Worm (Caenorhabditis elegans): Measurements from ENCODE around the gene ZK1055.6.

The ZK1055.6 gene

DNA sequence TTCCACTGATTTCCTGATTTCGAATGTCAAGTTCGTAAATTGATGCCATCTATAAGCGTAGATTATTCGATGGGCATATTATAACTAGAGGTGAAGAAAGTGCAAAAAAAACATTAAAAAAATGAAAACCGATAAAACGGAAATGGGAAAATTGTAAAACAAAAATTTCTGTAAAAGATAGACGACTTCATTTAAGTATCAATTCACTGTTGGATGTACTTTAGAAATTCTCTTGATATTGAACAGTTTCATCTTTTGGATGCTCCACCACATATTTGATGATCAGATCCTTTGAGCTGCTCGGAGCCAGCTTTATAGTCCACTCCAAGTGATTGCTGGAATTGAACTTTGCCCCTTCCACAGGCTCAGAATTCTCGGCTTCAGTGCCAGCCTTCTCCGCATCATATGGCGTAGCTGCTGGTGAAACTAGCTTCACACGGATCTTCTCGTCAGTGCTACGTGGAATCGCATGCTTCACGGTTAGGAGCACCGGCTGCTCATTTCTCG, at the start of gene ZK1055.6:
Gene ZK1055.6, minus strand, starts transcription at position 51 of the 507 bp plus-strand sequence.
- no peak for TF ChIP-seq ceh-13 (GFP tag; optimal IDR thresholded peaks at IDR 0.05)
- TF ChIP-seq scrt-1 (GFP tag; IDR thresholded peaks at IDR 0.05), result no peak
- TF ChIP-seq aly-1 (tag; optimal IDR thresholded peaks at IDR 0.05), result no peak
- TF ChIP-seq sea-1 (GFP tag; conservative IDR thresholded peaks at IDR 0.05), result no peak
- no peak for TF ChIP-seq tra-4 (tag; optimal IDR thresholded peaks at IDR 0.05)
- no peak for TF ChIP-seq ceh-36 (tag; optimal IDR thresholded peaks at IDR 0.05)
- TF ChIP-seq hmbx-1 (tag; optimal IDR thresholded peaks at IDR 0.05), result no peak
- TF ChIP-seq B0310.2 (tag; optimal IDR thresholded peaks at IDR 0.05), result no peak
- no peak for TF ChIP-seq F13C5.2 (tag; optimal IDR thresholded peaks at IDR 0.05)
- no peak for TF ChIP-seq flt-1 (GFP tag; IDR thresholded peaks at IDR 0.05)
- no peak for TF ChIP-seq hmg-4 (GFP tag; optimal IDR thresholded peaks at IDR 0.05)
- TF ChIP-seq pes-1 (GFP tag; IDR thresholded peaks at IDR 0.05), result no peak
- TF ChIP-seq ama-1 (optimal IDR thresholded peaks at IDR 0.05), result no peak
- TF ChIP-seq ets-7 (tag; optimal IDR thresholded peaks at IDR 0.05), result no peak
- TF ChIP-seq tbx-37 (GFP tag; conservative IDR thresholded peaks at IDR 0.05), result no peak

ce11 chrV:6652051-6652450, 49.6 kb upstream of the ZK1055.6 start, which contains the start of gene T10H9.8:
Gene T10H9.8, plus strand, starts transcription at chrV:6652351.
- no peak for TF ChIP-seq ama-1 (optimal IDR thresholded peaks at IDR 0.05)
- TF ChIP-seq hnd-1 (tag; optimal IDR thresholded peaks at IDR 0.05), result no peak
- no peak for TF ChIP-seq tbx-37 (GFP tag; conservative IDR thresholded peaks at IDR 0.05)
- TF ChIP-seq ceh-36 (tag; optimal IDR thresholded peaks at IDR 0.05), result no peak
- no peak for TF ChIP-seq B0310.2 (tag; optimal IDR thresholded peaks at IDR 0.05)
- TF ChIP-seq hmg-4 (GFP tag; optimal IDR thresholded peaks at IDR 0.05), result no peak
- TF ChIP-seq aly-1 (tag; optimal IDR thresholded peaks at IDR 0.05), result no peak
- no peak for TF ChIP-seq hmbx-1 (tag; optimal IDR thresholded peaks at IDR 0.05)
- no peak for TF ChIP-seq ets-7 (tag; optimal IDR thresholded peaks at IDR 0.05)
- no peak for TF ChIP-seq ceh-13 (GFP tag; optimal IDR thresholded peaks at IDR 0.05)
- TF ChIP-seq sea-1 (GFP tag; conservative IDR thresholded peaks at IDR 0.05), result no peak
- no peak for TF ChIP-seq tbx-11 (GFP tag; IDR thresholded peaks at IDR 0.05)
- no peak for TF ChIP-seq flt-1 (GFP tag; IDR thresholded peaks at IDR 0.05)
- TF ChIP-seq pes-1 (GFP tag; IDR thresholded peaks at IDR 0.05), result no peak
- TF ChIP-seq tra-4 (tag; optimal IDR thresholded peaks at IDR 0.05), result no peak

ce11 chrV:6650508-6650907, 48.1 kb upstream of the ZK1055.6 start:
- TF ChIP-seq flt-1 (GFP tag; IDR thresholded peaks at IDR 0.05) (no peak), tbx-11 (GFP tag; IDR thresholded peaks at IDR 0.05) (no peak), pes-1 (GFP tag; IDR thresholded peaks at IDR 0.05) (no peak), ama-1 (optimal IDR thresholded peaks at IDR 0.05) (no peak), ceh-36 (tag; optimal IDR thresholded peaks at IDR 0.05) (no peak)

- TF ChIP-seq hmg-4 (GFP tag; optimal IDR thresholded peaks at IDR 0.05) (no peak), ets-7 (tag; optimal IDR thresholded peaks at IDR 0.05) (no peak), F13C5.2 (tag; optimal IDR thresholded peaks at IDR 0.05) (no peak), hnd-1 (tag; optimal IDR thresholded peaks at IDR 0.05) (no peak), tra-4 (tag; optimal IDR thresholded peaks at IDR 0.05) (no peak)
These were observed 46.9 kb upstream of the ZK1055.6 start, which contains the start of gene T10H9.1 for ce11 chrV:6649317-6649716. Gene T10H9.1, plus strand, starts transcription at chrV:6649617.

DNA sequence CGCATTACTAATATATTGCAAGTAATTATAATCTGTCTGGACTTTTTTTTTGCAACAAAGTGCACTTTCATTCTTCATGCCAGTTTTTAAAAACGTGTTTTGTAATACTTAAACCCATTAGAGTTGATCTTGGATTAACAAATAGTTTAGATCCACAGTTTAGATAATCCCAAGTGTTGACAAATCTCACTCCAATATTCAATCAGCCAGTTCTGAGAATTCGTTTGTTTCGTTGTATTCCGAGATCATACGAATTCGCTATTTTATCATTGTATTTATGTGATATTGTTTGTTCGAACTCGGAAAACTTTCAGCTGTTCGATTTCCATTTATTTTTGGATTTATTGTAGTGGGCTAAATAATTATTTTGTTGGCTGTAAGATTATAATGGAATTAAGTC, 43.4 kb upstream of the ZK1055.6 start:
- TF ChIP-seq scrt-1 (GFP tag; IDR thresholded peaks at IDR 0.05) (no peak), aly-1 (tag; optimal IDR thresholded peaks at IDR 0.05) (no peak), hmg-4 (GFP tag; optimal IDR thresholded peaks at IDR 0.05) (no peak), ama-1 (optimal IDR thresholded peaks at IDR 0.05) (no peak), hmbx-1 (tag; optimal IDR thresholded peaks at IDR 0.05) (no peak), B0310.2 (tag; optimal IDR thresholded peaks at IDR 0.05) (no peak), tbx-37 (GFP tag; conservative IDR thresholded peaks at IDR 0.05) (no peak), ceh-13 (GFP tag; optimal IDR thresholded peaks at IDR 0.05) (no peak), F13C5.2 (tag; optimal IDR thresholded peaks at IDR 0.05) (no peak), sea-1 (GFP tag; conservative IDR thresholded peaks at IDR 0.05) (no peak), hnd-1 (tag; optimal IDR thresholded peaks at IDR 0.05) (no peak), tbx-11 (GFP tag; IDR thresholded peaks at IDR 0.05) (no peak), flt-1 (GFP tag; IDR thresholded peaks at IDR 0.05) (no peak), ets-7 (tag; optimal IDR thresholded peaks at IDR 0.05) (no peak), tra-4 (tag; optimal IDR thresholded peaks at IDR 0.05) (no peak), pes-1 (GFP tag; IDR thresholded peaks at IDR 0.05) (no peak), ceh-36 (tag; optimal IDR thresholded peaks at IDR 0.05) (no peak)

ce11 chrV:6632925-6633324, 30.5 kb upstream of the ZK1055.6 start, which contains the start of gene scd-2:
Gene scd-2, plus strand, starts transcription at chrV:6633225.
- TF ChIP-seq hmbx-1 (tag; optimal IDR thresholded peaks at IDR 0.05), result no peak
- TF ChIP-seq ceh-36 (tag; optimal IDR thresholded peaks at IDR 0.05), result no peak
- TF ChIP-seq B0310.2 (tag; optimal IDR thresholded peaks at IDR 0.05), result no peak
- TF ChIP-seq ama-1 (optimal IDR thresholded peaks at IDR 0.05), result no peak
- no peak for TF ChIP-seq tbx-11 (GFP tag; IDR thresholded peaks at IDR 0.05)
- TF ChIP-seq flt-1 (GFP tag; IDR thresholded peaks at IDR 0.05), result no peak
- TF ChIP-seq tra-4 (tag; optimal IDR thresholded peaks at IDR 0.05), result no peak
- TF ChIP-seq ets-7 (tag; optimal IDR thresholded peaks at IDR 0.05), result no peak
- TF ChIP-seq ceh-13 (GFP tag; optimal IDR thresholded peaks at IDR 0.05), result no peak
- no peak for TF ChIP-seq hmg-4 (GFP tag; optimal IDR thresholded peaks at IDR 0.05)

ce11 chrV:6631866-6632265, 29.5 kb upstream of the ZK1055.6 start:
- TF ChIP-seq hmg-4 (GFP tag; optimal IDR thresholded peaks at IDR 0.05) (no peak), tbx-37 (GFP tag; conservative IDR thresholded peaks at IDR 0.05) (no peak), ceh-36 (tag; optimal IDR thresholded peaks at IDR 0.05) (no peak), sea-1 (GFP tag; conservative IDR thresholded peaks at IDR 0.05) (no peak), ets-7 (tag; optimal IDR thresholded peaks at IDR 0.05) (no peak), aly-1 (tag; optimal IDR thresholded peaks at IDR 0.05) (no peak), B0310.2 (tag; optimal IDR thresholded peaks at IDR 0.05) (no peak), scrt-1 (GFP tag; IDR thresholded peaks at IDR 0.05) (no peak), tra-4 (tag; optimal IDR thresholded peaks at IDR 0.05) (no peak), ama-1 (optimal IDR thresholded peaks at IDR 0.05) (no peak), F13C5.2 (tag; optimal IDR thresholded peaks at IDR 0.05) (no peak), hmbx-1 (tag; optimal IDR thresholded peaks at IDR 0.05) (no peak), pes-1 (GFP tag; IDR thresholded peaks at IDR 0.05) (no peak), hnd-1 (tag; optimal IDR thresholded peaks at IDR 0.05) (no peak)
